Worm (Caenorhabditis elegans) whole organism, L1 larva: ENCODE data around the gene R05D8.7.

ENCODE experiments used
- C04F5.9 ChIP-seq: sonication (generic microtip); optimal IDR thresholded peaks from 2 replicates; lab custom pipeline; 2016; ENCODE audit warnings: missing genetic modification characterization, missing compliant biosample characterization
- C16A3.4 ChIP-seq: fragments of 150-350 bp; optimal IDR thresholded peaks from 2 replicates; lab custom pipeline; 2014; ENCODE audit warnings: missing biosample characterization, missing genetic modification characterization
- F16B12.6 ChIP-seq: fragments of 150-350 bp; optimal IDR thresholded peaks from 2 replicates; lab custom pipeline; 2014; ENCODE audit warnings: missing biosample characterization, missing genetic modification characterization
- aha-1 ChIP-seq: fragments of 150-350 bp; optimal IDR thresholded peaks from 2 replicates; lab custom pipeline; 2014; ENCODE audit warnings: missing biosample characterization, missing genetic modification characterization
- aly-2 ChIP-seq: fragments of 150-350 bp; optimal IDR thresholded peaks from 2 replicates; lab custom pipeline; 2014; ENCODE audit warnings: missing biosample characterization, missing genetic modification characterization
- blmp-1 ChIP-seq: fragments of 150-350 bp; optimal IDR thresholded peaks from 2 replicates; lab custom pipeline; 2014; ENCODE audit warnings: missing biosample characterization, missing genetic modification characterization
- ceh-8 ChIP-seq: fragments of 200-800 bp; sonication (Bioruptor generic); optimal IDR thresholded peaks from 2 replicates; lab custom pipeline; 2018; ENCODE audit warnings: mild to moderate bottlenecking, missing genetic modification characterization, moderate library complexity, missing compliant biosample characterization
- ceh-88 ChIP-seq: fragments of 200-800 bp; sonication (Bioruptor generic); IDR thresholded peaks from 2 replicates; pipeline ENCODE4 v1.3.6; 2022; ENCODE audit warnings: missing genetic modification characterization, missing compliant biosample characterization
- dpl-1 ChIP-seq, 3 experiments: fragments of 150-350 bp in 2 of 3; sonication (generic microtip) in 1 of 3; optimal IDR thresholded peaks; 2 replicates each; lab custom pipeline; 2014 to 2017; ENCODE audit warnings: missing biosample characterization in 3 of 3, missing genetic modification characterization in 3 of 3, missing genetic modification reagents in 3 of 3
- efl-1 ChIP-seq, 4 experiments: fragments of 150-350 bp; optimal IDR thresholded peaks in 3 of 4; peaks in 1 of 4; 1 replicate in 1 of 4; 2 replicates in 3 of 4; lab custom pipeline; 2014; ENCODE audit warnings: missing biosample characterization in 2 of 4, missing genetic modification characterization in 2 of 4, missing genetic modification reagents in 2 of 4
- efl-3 ChIP-seq: fragments of 200-800 bp; sonication (Bioruptor generic); optimal IDR thresholded peaks from 2 replicates; lab custom pipeline; 2018; ENCODE audit warnings: mild to moderate bottlenecking, missing genetic modification characterization, missing compliant biosample characterization
- egl-27 ChIP-seq, 2 experiments: fragments of 150-350 bp in 1 of 2; sonication (generic microtip); optimal IDR thresholded peaks; 3 replicates each; lab custom pipeline; 2017 to 2018; ENCODE audit warnings: missing biosample characterization in 2 of 2, missing genetic modification characterization in 2 of 2, missing genetic modification reagents in 2 of 2
- grh-1 ChIP-seq: fragments of 200-800 bp; sonication (Bioruptor generic); IDR thresholded peaks from 2 replicates; pipeline ENCODE4 v1.3.6; 2022; ENCODE audit warnings: missing genetic modification reagents, missing genetic modification characterization, missing compliant biosample characterization
- jun-1 ChIP-seq: fragments of 150-350 bp; optimal IDR thresholded peaks from 2 replicates; lab custom pipeline; 2014; ENCODE audit warnings: missing biosample characterization, missing genetic modification reagents, missing genetic modification characterization
- lin-13 ChIP-seq: fragments of 150-350 bp; optimal IDR thresholded peaks from 2 replicates; lab custom pipeline; 2014; ENCODE audit warnings: missing biosample characterization, missing genetic modification reagents, missing genetic modification characterization
- lin-14 ChIP-seq: fragments of 200-800 bp; sonication (Bioruptor generic); optimal IDR thresholded peaks from 2 replicates; lab custom pipeline; 2018; ENCODE audit warnings: mild to moderate bottlenecking, missing genetic modification characterization, moderate library complexity, missing compliant biosample characterization
- lin-35 ChIP-seq, 2 experiments: fragments of 150-350 bp; optimal IDR thresholded peaks; 2 replicates each; lab custom pipeline; 2014; ENCODE audit warnings: missing biosample characterization in 2 of 2, missing genetic modification characterization in 2 of 2, missing genetic modification reagents in 2 of 2
- lir-3 ChIP-seq: sonication (generic microtip); optimal IDR thresholded peaks from 2 replicates; lab custom pipeline; 2016; ENCODE audit warnings: mild to moderate bottlenecking, missing genetic modification characterization, moderate library complexity, missing compliant biosample characterization; ENCODE audit not compliant: poor library complexity
- mef-2 ChIP-seq: fragments of 150-350 bp; optimal IDR thresholded peaks from 2 replicates; lab custom pipeline; 2014; ENCODE audit warnings: missing biosample characterization, missing genetic modification characterization
- nhr-11 ChIP-seq: fragments of 150-350 bp; optimal IDR thresholded peaks from 2 replicates; lab custom pipeline; 2014; ENCODE audit warnings: missing biosample characterization, missing genetic modification characterization
- nhr-237 ChIP-seq: fragments of 150-350 bp; optimal IDR thresholded peaks from 2 replicates; lab custom pipeline; 2014; ENCODE audit warnings: missing biosample characterization, missing genetic modification characterization
- nhr-71 ChIP-seq: sonication (generic microtip); optimal IDR thresholded peaks from 2 replicates; lab custom pipeline; 2016; ENCODE audit warnings: mild to moderate bottlenecking, missing genetic modification characterization, moderate library complexity, missing compliant biosample characterization
- nhr-85 ChIP-seq: sonication (generic microtip); peaks from one replicate; lab custom pipeline; 2016; ENCODE audit warnings: missing genetic modification characterization, inconsistent platforms, missing compliant biosample characterization
- pqm-1 ChIP-seq: sonication (generic microtip); optimal IDR thresholded peaks from 3 replicates; lab custom pipeline; 2017; ENCODE audit warnings: missing biosample characterization, missing genetic modification characterization
- rnt-1 ChIP-seq: sonication (generic microtip); optimal IDR thresholded peaks from 2 replicates; lab custom pipeline; 2016; ENCODE audit warnings: mild to moderate bottlenecking, missing genetic modification characterization, moderate library complexity, missing compliant biosample characterization
- snu-23 ChIP-seq: sonication (generic microtip); optimal IDR thresholded peaks from 2 replicates; lab custom pipeline; 2016; ENCODE audit warnings: missing genetic modification characterization, missing compliant biosample characterization
- sup-37 ChIP-seq: fragments of 200-800 bp; sonication (Bioruptor generic); optimal IDR thresholded peaks from 2 replicates; lab custom pipeline; 2018; ENCODE audit warnings: mild to moderate bottlenecking, missing genetic modification characterization, missing compliant biosample characterization
- unc-30 ChIP-seq: sonication (generic microtip); optimal IDR thresholded peaks from 2 replicates; lab custom pipeline; 2017; ENCODE audit warnings: missing biosample characterization, missing genetic modification characterization
- unc-86 ChIP-seq: sonication (generic microtip); optimal IDR thresholded peaks from 2 replicates; lab custom pipeline; 2016; ENCODE audit warnings: missing genetic modification characterization, missing compliant biosample characterization
- vab-15 ChIP-seq: sonication (generic microtip); optimal IDR thresholded peaks from 2 replicates; lab custom pipeline; 2017; ENCODE audit warnings: missing genotype, mild to moderate bottlenecking, missing genetic modification characterization, missing compliant biosample characterization
- zag-1 ChIP-seq: fragments of 150-350 bp; optimal IDR thresholded peaks from 2 replicates; lab custom pipeline; 2014; ENCODE audit warnings: missing biosample characterization, missing genetic modification characterization
- zip-4 ChIP-seq: fragments of 200-800 bp; sonication (Bioruptor generic); optimal IDR thresholded peaks from 2 replicates; lab custom pipeline; 2018; ENCODE audit warnings: mild to moderate bottlenecking, missing genetic modification characterization, moderate library complexity, missing compliant biosample characterization
- ztf-4 ChIP-seq: fragments of 150-350 bp; optimal IDR thresholded peaks from 2 replicates; lab custom pipeline; 2014; ENCODE audit warnings: missing biosample characterization, missing genetic modification characterization

R05D8.7 gene

ce11 chrV:2801955-2802354 is 38.9 kb upstream of the R05D8.7 start:
- TF ChIP-seq lin-14 (GFP tag; lab: Kevin White, UChicago), result peak; percentile 36
- peak; percentile 52 for TF ChIP-seq rnt-1 (tag; lab: Kevin White, UChicago)
- no peak for TF ChIP-seq pqm-1
- TF ChIP-seq lir-3 (tag; lab: Kevin White, UChicago), result no peak
- no peak for TF ChIP-seq nhr-11
- TF ChIP-seq nhr-71 (tag; lab: Kevin White, UChicago), result peak; percentile 25
- no peak for TF ChIP-seq zip-4 (GFP tag; lab: Kevin White, UChicago)
- TF ChIP-seq efl-1 (optimal IDR thresholded peaks at IDR 0.05; lab: Kevin White, UChicago), result no peak
- TF ChIP-seq efl-1 (GFP tag; optimal IDR thresholded peaks at IDR 0.05 in 1 of 2; lab: Kevin White, UChicago), result no peak
- no peak for TF ChIP-seq aha-1 (tag; lab: Kevin White, UChicago)
- no peak for TF ChIP-seq lin-35 (GFP tag; optimal IDR thresholded peaks at IDR 0.05; lab: Kevin White, UChicago)
- no peak for TF ChIP-seq unc-30 (tag; lab: Kevin White, UChicago)
- no peak for TF ChIP-seq nhr-237
- TF ChIP-seq jun-1 (tag; lab: Kevin White, UChicago), result no peak
- TF ChIP-seq aly-2, result no peak

ce11 chrV:2800676-2801075 is 37.7 kb upstream of the R05D8.7 start:
- TF ChIP-seq C16A3.4 (tag; lab: Kevin White, UChicago), result no peak
- TF ChIP-seq efl-3, result no peak
- no peak for TF ChIP-seq ztf-4 (tag; lab: Kevin White, UChicago)
- no peak for TF ChIP-seq dpl-1 (GFP tag; optimal IDR thresholded peaks at IDR 0.05; lab: Kevin White, UChicago)
- no peak for TF ChIP-seq F16B12.6 (tag; lab: Kevin White, UChicago)
- no peak for TF ChIP-seq grh-1 (GFP tag; lab: Robert Waterston, UW)
- TF ChIP-seq vab-15 (tag; lab: Kevin White, UChicago), result no peak
- no peak for TF ChIP-seq nhr-71 (tag; lab: Kevin White, UChicago)
- no peak for TF ChIP-seq unc-86 (tag; lab: Kevin White, UChicago)
- TF ChIP-seq ceh-8 (GFP tag; lab: Kevin White, UChicago), result no peak
- no peak for TF ChIP-seq sup-37 (GFP tag; lab: Kevin White, UChicago)
- no peak for TF ChIP-seq zag-1
- no peak for TF ChIP-seq lin-13
- TF ChIP-seq, all 84 proteins: peak for 0

ce11 chrV:2799172-2799869 is 36.3 kb upstream of the R05D8.7 start:
- TF ChIP-seq vab-15 (tag; lab: Kevin White, UChicago), result no peak
- TF ChIP-seq nhr-11, result no peak
- TF ChIP-seq egl-27 (tag; optimal IDR thresholded peaks at IDR 0.05; lab: Kevin White, UChicago), result no peak
- TF ChIP-seq mef-2 (tag; lab: Kevin White, UChicago), result no peak
- TF ChIP-seq blmp-1 (tag; lab: Kevin White, UChicago), result no peak
- no peak for TF ChIP-seq nhr-85
- no peak for TF ChIP-seq sup-37 (GFP tag; lab: Kevin White, UChicago)
- TF ChIP-seq C04F5.9, result no peak

- TF ChIP-seq ceh-88 (no peak), snu-23 (no peak), aly-2 (no peak), zip-4 (GFP tag; lab: Kevin White, UChicago) (no peak)
Measured at ce11 chrV:2795998-2796397, 33.0 kb upstream of the R05D8.7 start, which contains the start of gene F54E2.2. TSS of gene F54E2.2 (plus strand) at chrV:2796298.

- TF ChIP-seq C04F5.9, result no peak
- TF ChIP-seq efl-1 (optimal IDR thresholded peaks at IDR 0.05; lab: Kevin White, UChicago), result no peak
- peak in 1 of 2 experiments; percentile 68 for TF ChIP-seq efl-1 (GFP tag; optimal IDR thresholded peaks at IDR 0.05 in 1 of 2; lab: Kevin White, UChicago)
Measured at ce11 chrV:2792958-2793357, 29.9 kb upstream of the R05D8.7 start.
